Worm (Caenorhabditis elegans) whole organism, L2 larva: Measurements from ENCODE around the gene dcar-1.
"Not testable (repeated sequence)": the region's sequence is repeated elsewhere in the genome, so short reads cannot be mapped to it uniquely, and the experiment has no call there.

Source experiments
- C34F6.9 ChIP-seq: fragments of 150-350 bp; optimal IDR thresholded peaks from 2 replicates; lab custom pipeline; 2014; ENCODE audit warnings: missing biosample characterization, missing genetic modification characterization
- F13H6.1 ChIP-seq: sonication (generic microtip); optimal IDR thresholded peaks from 2 replicates; lab custom pipeline; 2016; ENCODE audit warnings: missing genetic modification characterization, missing compliant biosample characterization
- R02D3.7 ChIP-seq: fragments of 150-350 bp; optimal IDR thresholded peaks from 2 replicates; lab custom pipeline; 2014; ENCODE audit warnings: missing biosample characterization, missing genetic modification characterization
- Y55F3AM.14 ChIP-seq: fragments of 200-800 bp; sonication (Bioruptor generic); optimal IDR thresholded peaks from 2 replicates; lab custom pipeline; 2018; ENCODE audit warnings: mild to moderate bottlenecking, missing genetic modification characterization, missing compliant biosample characterization
- aly-2 ChIP-seq: fragments of 150-350 bp; optimal IDR thresholded peaks from 2 replicates; lab custom pipeline; 2014; ENCODE audit warnings: missing biosample characterization, missing genetic modification characterization
- ceh-16 ChIP-seq: fragments of 150-350 bp; optimal IDR thresholded peaks from 2 replicates; lab custom pipeline; 2014; ENCODE audit warnings: missing biosample characterization, missing genetic modification characterization
- crh-2 ChIP-seq: sonication (generic microtip); optimal IDR thresholded peaks from 2 replicates; lab custom pipeline; 2017; ENCODE audit warnings: missing biosample characterization, missing genetic modification characterization
- egl-27 ChIP-seq: sonication (generic microtip); optimal IDR thresholded peaks from 3 replicates; lab custom pipeline; 2017; ENCODE audit warnings: missing biosample characterization, missing genetic modification reagents, missing genetic modification characterization
- elt-1 ChIP-seq: fragments of 150-350 bp; optimal IDR thresholded peaks from 2 replicates; lab custom pipeline; 2014; ENCODE audit warnings: missing biosample characterization, missing genetic modification characterization
- fos-1 ChIP-seq: fragments of 150-350 bp; optimal IDR thresholded peaks from 2 replicates; lab custom pipeline; 2014; ENCODE audit warnings: missing biosample characterization, missing genetic modification characterization
- gmeb-1 ChIP-seq: fragments of 150-350 bp; optimal IDR thresholded peaks from 2 replicates; lab custom pipeline; 2014; ENCODE audit warnings: missing biosample characterization, missing genetic modification characterization
- lin-11 ChIP-seq: fragments of 150-350 bp; sonication (generic microtip); optimal IDR thresholded peaks from 2 replicates; lab custom pipeline; 2014; ENCODE audit warnings: missing biosample characterization, missing genetic modification characterization, inconsistent platforms, mixed read lengths
- lin-13 ChIP-seq: fragments of 150-350 bp; optimal IDR thresholded peaks from 2 replicates; lab custom pipeline; 2014; ENCODE audit warnings: missing biosample characterization, missing genetic modification reagents, missing genetic modification characterization
- lsy-2 ChIP-seq, 2 experiments: fragments of 150-350 bp in 1 of 2; sonication (generic microtip) in 1 of 2; optimal IDR thresholded peaks; 2 replicates each; lab custom pipeline; 2014 to 2017; ENCODE audit warnings: missing biosample characterization in 2 of 2, missing genetic modification characterization in 2 of 2
- mab-5 ChIP-seq: fragments of 150-350 bp; optimal IDR thresholded peaks from 2 replicates; lab custom pipeline; 2014; ENCODE audit warnings: missing biosample characterization, missing genetic modification characterization
- nhr-10 ChIP-seq: sonication (generic microtip); optimal IDR thresholded peaks from 2 replicates; lab custom pipeline; 2017; ENCODE audit warnings: missing biosample characterization, missing genetic modification characterization
- nhr-11 ChIP-seq: fragments of 150-350 bp; optimal IDR thresholded peaks from 2 replicates; lab custom pipeline; 2014; ENCODE audit warnings: missing biosample characterization, missing genetic modification characterization
- nhr-21 ChIP-seq: fragments of 150-350 bp; optimal IDR thresholded peaks from 2 replicates; lab custom pipeline; 2014; ENCODE audit warnings: missing biosample characterization, missing genetic modification characterization
- nhr-25 ChIP-seq: fragments of 150-350 bp; sonication (generic microtip); optimal IDR thresholded peaks from 3 replicates; lab custom pipeline; 2014; ENCODE audit warnings: missing biosample characterization, missing genetic modification characterization
- nhr-6 ChIP-seq: fragments of 150-350 bp; optimal IDR thresholded peaks from 2 replicates; lab custom pipeline; 2014; ENCODE audit warnings: missing biosample characterization, missing genetic modification characterization
- sem-4 ChIP-seq: fragments of 150-350 bp; optimal IDR thresholded peaks from 2 replicates; lab custom pipeline; 2014; ENCODE audit warnings: missing biosample characterization, missing genetic modification reagents, missing genetic modification characterization
- sma-3 ChIP-seq: sonication (generic microtip); optimal IDR thresholded peaks from 2 replicates; lab custom pipeline; 2016; ENCODE audit warnings: missing genetic modification reagents, missing genetic modification characterization, missing compliant biosample characterization
- snpc-4 ChIP-seq: fragments of 150-350 bp; optimal IDR thresholded peaks from 2 replicates; lab custom pipeline; 2014; ENCODE audit warnings: missing biosample characterization, missing genetic modification characterization
- unc-39 ChIP-seq: fragments of 150-350 bp; optimal IDR thresholded peaks from 2 replicates; lab custom pipeline; 2014; ENCODE audit warnings: missing biosample characterization, missing genetic modification characterization
- unc-55 ChIP-seq: fragments of 150-350 bp; sonication (generic microtip); optimal IDR thresholded peaks from 3 replicates; lab custom pipeline; 2014; ENCODE audit warnings: missing biosample characterization, missing genetic modification reagents, missing genetic modification characterization
- unc-62 ChIP-seq: fragments of 150-350 bp; optimal IDR thresholded peaks from 2 replicates; lab custom pipeline; 2014; ENCODE audit warnings: missing biosample characterization, missing genetic modification reagents, missing genetic modification characterization
- zag-1 ChIP-seq: fragments of 150-350 bp; optimal IDR thresholded peaks from 2 replicates; lab custom pipeline; 2014; ENCODE audit warnings: missing biosample characterization, missing genetic modification characterization
- ztf-1 ChIP-seq: fragments of 200-800 bp; sonication (Bioruptor generic); conservative IDR thresholded peaks from 2 replicates; pipeline ENCODE4 v1.3.6; 2022; ENCODE audit warnings: missing genetic modification characterization, missing compliant biosample characterization
- ztf-11 ChIP-seq: sonication (generic microtip); optimal IDR thresholded peaks from 2 replicates; lab custom pipeline; 2017; ENCODE audit warnings: missing biosample characterization, missing genetic modification characterization
- ztf-4 ChIP-seq: fragments of 150-350 bp; optimal IDR thresholded peaks from 2 replicates; lab custom pipeline; 2014; ENCODE audit warnings: missing biosample characterization, missing genetic modification characterization

The dcar-1 gene

DNA sequence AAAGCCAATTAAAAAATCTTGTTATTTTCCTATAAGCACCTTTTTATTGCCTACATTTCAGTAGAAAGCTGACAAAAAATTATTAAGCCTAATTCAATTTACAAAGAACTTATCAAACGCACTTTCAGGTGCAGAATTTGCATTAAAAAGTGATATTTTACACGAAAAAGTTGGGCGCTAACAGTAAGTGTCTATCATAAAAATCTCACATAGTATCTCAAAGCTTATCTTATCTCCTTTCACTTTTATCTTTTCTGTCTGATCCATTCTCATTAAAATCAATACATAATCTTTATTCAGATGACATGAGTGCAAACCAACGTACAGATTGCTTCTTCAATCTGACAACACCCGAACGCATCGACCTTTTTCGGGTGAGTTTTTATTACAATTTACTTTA is at the start of gene dcar-1:
Gene dcar-1, plus strand, starts transcription at position 301 of the 400 bp plus-strand sequence.
- no peak for TF ChIP-seq crh-2
- TF ChIP-seq ztf-4 (tag; lab: Kevin White, UChicago), result no peak
- no peak for TF ChIP-seq ceh-16 (tag; lab: Kevin White, UChicago)
- no peak for TF ChIP-seq lin-13 (GFP tag; lab: Kevin White, UChicago)
- TF ChIP-seq lin-11, result no peak
- no peak for TF ChIP-seq nhr-11 (tag; lab: Kevin White, UChicago)
- TF ChIP-seq egl-27 (tag; lab: Kevin White, UChicago), result no peak
- TF ChIP-seq R02D3.7 (tag; lab: Kevin White, UChicago), result no peak
- TF ChIP-seq aly-2 (tag; lab: Kevin White, UChicago), result no peak
- TF ChIP-seq, all 48 proteins: peak for 0

DNA sequence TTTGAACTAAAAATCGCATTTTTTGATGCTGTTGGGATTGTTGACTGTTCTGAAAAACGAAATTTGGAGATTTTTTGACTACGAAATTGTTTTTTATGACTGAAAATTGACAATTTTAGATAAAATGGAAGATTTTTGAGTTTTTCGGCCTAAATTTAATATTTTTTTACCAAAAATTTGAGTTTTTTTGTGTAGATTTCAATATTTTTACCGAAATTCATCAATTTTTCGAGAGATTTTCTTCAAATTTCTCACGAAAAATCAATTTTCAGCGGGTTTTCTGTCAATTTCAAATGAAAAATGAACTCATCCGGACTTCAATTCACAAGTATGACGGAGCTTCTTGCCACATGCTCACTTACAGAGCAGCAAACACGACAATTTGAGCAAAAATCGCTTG is 44.8 kb upstream of the dcar-1 start, which contains the start of gene Y59A8A.8:
Gene Y59A8A.8, plus strand, starts transcription at position 301 of the 400 bp plus-strand sequence.
- TF ChIP-seq unc-39 (tag; lab: Kevin White, UChicago); ztf-1 (GFP tag; lab: Robert Waterston, UW); nhr-21: not testable (repeated sequence)

DNA sequence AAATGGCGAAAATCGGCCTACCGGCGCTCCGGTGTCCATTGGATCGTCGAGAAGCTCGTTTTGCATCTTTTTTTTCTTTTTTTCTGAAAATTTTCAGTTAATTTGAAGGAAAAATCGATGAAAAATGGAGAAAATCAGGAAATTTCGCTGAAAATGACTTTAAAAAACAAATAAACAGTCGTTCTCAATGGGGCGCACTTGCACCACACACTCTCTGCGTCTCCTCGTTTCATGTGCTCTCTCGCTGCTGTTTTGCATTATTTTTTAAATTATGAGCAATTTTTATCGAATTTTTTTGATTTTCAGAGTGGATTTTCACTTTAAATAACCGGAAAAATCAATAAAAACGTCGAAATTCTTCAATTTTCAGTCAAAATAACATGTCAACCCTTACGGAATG is 39.5 kb upstream of the dcar-1 start, which contains the start of gene csn-1:
Gene csn-1, minus strand, starts transcription at position 83 of the 400 bp plus-strand sequence.
- TF ChIP-seq unc-55 (GFP tag; lab: Kevin White, UChicago) (peak; percentile 31), lin-13 (GFP tag; lab: Kevin White, UChicago) (peak; percentile 4), fos-1 (tag; lab: Kevin White, UChicago) (no peak), nhr-11 (tag; lab: Kevin White, UChicago) (no peak)

DNA sequence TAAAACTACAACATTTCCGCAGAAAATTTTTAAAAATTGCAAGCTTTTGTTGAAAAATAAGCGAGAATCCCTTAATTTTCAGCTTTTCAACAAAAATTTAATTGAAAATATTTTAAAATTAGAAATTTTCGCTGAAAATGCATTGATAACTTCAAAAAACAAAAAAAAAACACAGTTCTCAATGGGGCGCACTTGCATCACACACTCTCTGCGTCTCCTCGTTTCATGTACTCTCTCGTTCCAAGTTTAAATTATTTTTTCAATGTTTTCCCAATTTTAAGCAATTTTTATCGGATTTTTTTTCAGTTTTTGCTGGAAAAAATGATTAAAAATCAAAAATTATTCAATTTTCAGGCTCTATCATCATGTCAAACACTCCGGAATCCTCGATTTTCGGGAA is 39.1 kb upstream of the dcar-1 start, which contains the start of gene phf-14:
Gene phf-14, plus strand, starts transcription at position 345 of the 400 bp plus-strand sequence.
- no peak for TF ChIP-seq lin-11
- TF ChIP-seq crh-2, result peak; percentile 39
- TF ChIP-seq gmeb-1 (tag; lab: Kevin White, UChicago), result peak; percentile 77
- TF ChIP-seq unc-62 (GFP tag; lab: Kevin White, UChicago), result no peak
- peak; percentile 66 for TF ChIP-seq unc-55 (GFP tag; lab: Kevin White, UChicago)
- TF ChIP-seq mab-5, result no peak
- no peak for TF ChIP-seq Y55F3AM.14 (GFP tag; lab: Kevin White, UChicago)
- no peak for TF ChIP-seq elt-1 (tag; lab: Kevin White, UChicago)
- no peak for TF ChIP-seq ceh-16 (tag; lab: Kevin White, UChicago)
- peak; percentile 60 for TF ChIP-seq nhr-6 (tag; lab: Kevin White, UChicago)
- TF ChIP-seq snpc-4 (tag; lab: Kevin White, UChicago), result peak; percentile 46
- peak; percentile 39 for TF ChIP-seq C34F6.9 (tag; lab: Kevin White, UChicago)
- peak; percentile 36 for TF ChIP-seq nhr-25 (tag; lab: Kevin White, UChicago)
- peak; percentile 48 for TF ChIP-seq lin-13 (GFP tag; lab: Kevin White, UChicago)
- TF ChIP-seq nhr-10 (tag; lab: Kevin White, UChicago), result no peak
- TF ChIP-seq ztf-11, result no peak
- TF ChIP-seq lsy-2 (tag; optimal IDR thresholded peaks at IDR 0.05; lab: Kevin White, UChicago), result peak; percentile 19 to 75
- no peak for TF ChIP-seq zag-1
- TF ChIP-seq sem-4 (tag; lab: Kevin White, UChicago), result peak; percentile 64
- no peak for TF ChIP-seq egl-27 (tag; lab: Kevin White, UChicago)
- peak; percentile 41 for TF ChIP-seq F13H6.1

DNA sequence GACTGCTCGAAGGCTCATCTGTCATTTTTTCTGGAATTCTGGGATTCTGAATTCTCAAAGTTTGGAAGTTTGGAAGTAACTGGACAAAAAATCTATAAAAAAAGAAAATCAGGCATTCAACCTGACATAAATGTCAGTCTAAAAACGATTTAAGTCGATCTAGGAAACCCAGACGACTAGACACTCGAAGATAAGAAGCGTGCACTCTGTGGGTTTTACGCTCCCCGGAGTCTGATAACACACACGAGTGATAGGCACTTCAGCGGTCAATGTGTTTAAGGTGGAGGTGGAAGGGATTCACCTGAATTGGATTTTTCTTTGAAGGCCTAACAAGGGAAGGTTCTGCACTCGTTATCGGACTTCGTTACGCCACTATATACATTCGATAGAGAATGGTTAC is 21.2 kb upstream of the dcar-1 start, which contains the start of gene C06H5.6:
Gene C06H5.6, minus strand, starts transcription at position 46 of the 400 bp plus-strand sequence.
- TF ChIP-seq aly-2 (tag; lab: Kevin White, UChicago) (no peak), ceh-16 (tag; lab: Kevin White, UChicago) (no peak), fos-1 (tag; lab: Kevin White, UChicago) (peak; percentile 35), unc-39 (tag; lab: Kevin White, UChicago) (no peak)

DNA sequence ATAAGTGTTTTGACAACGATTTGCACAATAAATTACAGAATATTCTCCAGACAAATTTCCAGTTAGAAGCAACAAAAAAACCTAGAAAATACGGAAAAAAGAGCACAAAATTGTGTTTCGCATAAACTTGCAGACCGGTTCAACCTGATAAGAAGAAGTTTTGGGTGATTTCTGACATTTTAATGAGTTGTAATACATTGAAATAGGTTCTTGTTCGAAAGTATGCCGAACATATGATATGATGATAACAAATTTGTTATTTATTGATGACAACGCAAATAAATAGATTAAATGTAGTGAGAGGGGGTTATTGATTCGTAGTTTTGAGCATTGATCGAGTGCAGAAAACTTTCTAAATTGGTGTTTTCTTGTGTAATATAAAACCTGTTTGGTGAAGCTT is 18.8 kb upstream of the dcar-1 start:
- TF ChIP-seq nhr-6 (tag; lab: Kevin White, UChicago), result no peak
- peak; percentile 32 for TF ChIP-seq fos-1 (tag; lab: Kevin White, UChicago)

DNA sequence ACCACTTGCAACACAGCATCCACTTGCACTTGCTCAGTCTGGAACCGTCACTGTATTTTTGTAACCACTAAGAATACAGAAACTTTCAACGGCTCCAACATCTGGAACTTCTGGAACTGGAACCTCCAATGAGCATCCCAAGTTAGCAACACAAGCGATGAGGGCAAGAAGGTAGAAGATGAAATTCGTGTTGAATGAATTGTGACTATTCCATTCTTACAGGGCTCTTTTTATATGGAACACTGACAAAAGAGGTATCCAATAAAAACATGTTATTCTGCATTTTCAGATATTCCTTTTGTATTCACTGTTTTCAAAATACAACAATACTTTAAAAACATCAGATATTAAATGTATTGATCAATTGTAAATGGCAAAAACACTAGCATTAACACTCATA is 16.2 kb upstream of the dcar-1 start, which contains the start of gene C06H5.11:
Gene C06H5.11, minus strand, starts transcription at position 101 of the 400 bp plus-strand sequence.
- TF ChIP-seq C34F6.9 (tag; lab: Kevin White, UChicago); sma-3; ceh-16 (tag; lab: Kevin White, UChicago): not testable (repeated sequence)
